Worm (Caenorhabditis elegans): ENCODE results near the gene cyp-13A6.

DNA sequence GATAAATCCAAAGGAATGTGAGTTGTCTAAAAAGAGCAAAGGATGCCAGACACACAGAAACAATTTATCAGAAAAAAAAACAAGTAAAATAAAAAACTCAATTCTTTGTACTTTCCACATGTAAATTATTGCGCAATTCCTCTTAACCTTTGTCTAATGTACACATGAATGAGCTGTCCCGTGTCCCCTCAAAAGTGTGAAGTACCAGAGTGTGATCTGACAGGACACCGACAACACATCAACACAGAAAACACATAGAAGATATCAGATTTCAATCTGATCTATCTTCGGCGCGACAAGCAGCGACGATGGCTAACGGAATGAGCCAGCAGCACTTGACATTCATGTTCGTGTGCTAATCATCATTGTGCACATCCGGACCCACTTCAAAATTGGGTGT lies 25.9 kb upstream of the cyp-13A6 start:
- no peak for TF ChIP-seq snpc-4 (tag; optimal IDR thresholded peaks at IDR 0.05)
- no peak for TF ChIP-seq nhr-12 (tag; optimal IDR thresholded peaks at IDR 0.05)
- no peak for TF ChIP-seq lin-13 (tag; optimal IDR thresholded peaks at IDR 0.05)
- no peak for TF ChIP-seq ztf-11 (tag; optimal IDR thresholded peaks at IDR 0.05)
- no peak for TF ChIP-seq lsy-2 (tag; optimal IDR thresholded peaks at IDR 0.05)
- TF ChIP-seq unc-62 (GFP tag; optimal IDR thresholded peaks at IDR 0.05) = no peak
- TF ChIP-seq elt-3 (tag; optimal IDR thresholded peaks at IDR 0.05) = no peak
- no peak for TF ChIP-seq nhr-76 (tag; optimal IDR thresholded peaks at IDR 0.05)
- TF ChIP-seq nhr-28 (tag; optimal IDR thresholded peaks at IDR 0.05) = no peak
- no peak for TF ChIP-seq nhr-237 (tag; optimal IDR thresholded peaks at IDR 0.05)
- no peak for TF ChIP-seq mls-2 (tag; optimal IDR thresholded peaks at IDR 0.05)
- no peak for TF ChIP-seq lin-32 (GFP tag; optimal IDR thresholded peaks at IDR 0.05)
- TF ChIP-seq M03D4.4 (tag; optimal IDR thresholded peaks at IDR 0.05) = no peak
- no peak for TF ChIP-seq elt-1 (tag; optimal IDR thresholded peaks at IDR 0.05; ENCODE audit: borderline replicate concordance, insufficient read depth)
